Worm (Caenorhabditis elegans) whole organism, L4 larva: ENCODE results near the gene rsef-1.

ENCODE experiments used
- D1046.2 ChIP-seq: fragments of 200-800 bp; sonication (Bioruptor generic); IDR thresholded peaks from 2 replicates; pipeline ENCODE4 v1.3.6; 2022; ENCODE audit warnings: missing genetic modification characterization, missing compliant biosample characterization
- F10B5.3 ChIP-seq: sonication (generic microtip); optimal IDR thresholded peaks from 2 replicates; lab custom pipeline; 2016; ENCODE audit warnings: mild to moderate bottlenecking, missing genetic modification characterization, missing compliant biosample characterization
- F37D6.2 ChIP-seq: sonication (generic microtip); optimal IDR thresholded peaks from 2 replicates; lab custom pipeline; 2016; ENCODE audit warnings: mild to moderate bottlenecking, missing genetic modification characterization, missing compliant biosample characterization
- F49E8.2 ChIP-seq: sonication (generic microtip); optimal IDR thresholded peaks from 2 replicates; lab custom pipeline; 2016; ENCODE audit warnings: missing compliant biosample characterization, mild to moderate bottlenecking, missing genetic modification characterization, borderline replicate concordance
- T26A8.4 ChIP-seq: fragments of 200-800 bp; sonication (Bioruptor generic); IDR thresholded peaks from 2 replicates; pipeline ENCODE4 v1.3.6; 2022; ENCODE audit warnings: missing genetic modification characterization, missing compliant biosample characterization
- Y5F2A.4 ChIP-seq: fragments of 200-800 bp; sonication (Bioruptor generic); optimal IDR thresholded peaks from 2 replicates; lab custom pipeline; 2018; ENCODE audit warnings: mild to moderate bottlenecking, missing genetic modification characterization, missing compliant biosample characterization
- ZK546.5 ChIP-seq, 2 experiments: sonication (generic microtip); optimal IDR thresholded peaks; 2 replicates each; lab custom pipeline; 2017; ENCODE audit warnings: missing biosample characterization in 2 of 2, missing genetic modification characterization in 2 of 2
- ama-1 ChIP-seq: fragments of 150-350 bp; optimal IDR thresholded peaks from 2 replicates; lab custom pipeline; 2014; ENCODE audit warnings: inconsistent platforms, mixed read lengths
- arid-1 ChIP-seq: fragments of 200-800 bp; sonication (Bioruptor generic); conservative IDR thresholded peaks from 2 replicates; pipeline ENCODE4 v1.3.6; 2022; ENCODE audit warnings: missing genetic modification reagents, missing genetic modification characterization, missing compliant biosample characterization
- ceh-20 ChIP-seq: fragments of 200-800 bp; sonication (Bioruptor generic); IDR thresholded peaks from 2 replicates; pipeline ENCODE4 v1.3.6; 2022; ENCODE audit warnings: missing genetic modification reagents, missing genetic modification characterization, missing compliant biosample characterization
- ceh-44 ChIP-seq: fragments of 200-800 bp; sonication (Bioruptor generic); IDR thresholded peaks from 2 replicates; pipeline ENCODE4 v1.3.6; 2022; ENCODE audit warnings: missing genetic modification reagents, missing genetic modification characterization, missing compliant biosample characterization
- ceh-82 ChIP-seq: sonication (generic microtip); optimal IDR thresholded peaks from 2 replicates; lab custom pipeline; 2017; ENCODE audit warnings: missing biosample characterization, missing genetic modification characterization
- ctbp-1 ChIP-seq: fragments of 200-800 bp; sonication (Bioruptor generic); IDR thresholded peaks from 2 replicates; pipeline ENCODE4 v1.3.6; 2022; ENCODE audit warnings: missing genetic modification reagents, missing genetic modification characterization, missing compliant biosample characterization
- daf-12 ChIP-seq: fragments of 150-350 bp; optimal IDR thresholded peaks from 2 replicates; lab custom pipeline; 2014; ENCODE audit warnings: missing biosample characterization, missing genetic modification reagents, missing genetic modification characterization
- daf-16 ChIP-seq, 3 experiments: sonication (generic microtip); optimal IDR thresholded peaks; 2 replicates each; lab custom pipeline; 2016 to 2017; ENCODE audit warnings: missing genetic modification characterization in 3 of 3, missing genetic modification reagents in 3 of 3, mild to moderate bottlenecking in 2 of 3, missing compliant biosample characterization in 2 of 3, missing biosample characterization in 1 of 3, moderate library complexity in 1 of 3
- daf-19 ChIP-seq: fragments of 200-800 bp; sonication (Bioruptor generic); conservative IDR thresholded peaks from 2 replicates; pipeline ENCODE4 v1.3.6; 2022; ENCODE audit warnings: missing genetic modification characterization, missing compliant biosample characterization
- dmd-6 ChIP-seq: fragments of 200-800 bp; sonication (Bioruptor generic); IDR thresholded peaks from 2 replicates; pipeline ENCODE4 v1.3.6; 2022; ENCODE audit warnings: missing genetic modification reagents, missing genetic modification characterization, missing compliant biosample characterization
- dmd-9 ChIP-seq: fragments of 200-800 bp; sonication (Bioruptor generic); IDR thresholded peaks from 2 replicates; pipeline ENCODE4 v1.3.6; 2022; ENCODE audit warnings: missing genetic modification reagents, missing genetic modification characterization, missing compliant biosample characterization
- dpl-1 ChIP-seq: fragments of 150-350 bp; optimal IDR thresholded peaks from 2 replicates; lab custom pipeline; 2014; ENCODE audit warnings: missing biosample characterization, missing genetic modification reagents, missing genetic modification characterization
- duxl-1 ChIP-seq: sonication (generic microtip); optimal IDR thresholded peaks from 2 replicates; lab custom pipeline; 2016; ENCODE audit warnings: mild to moderate bottlenecking, missing genetic modification characterization, moderate library complexity, missing compliant biosample characterization; ENCODE audit not compliant: poor library complexity
- egl-27 ChIP-seq: sonication (generic microtip); optimal IDR thresholded peaks from 3 replicates; lab custom pipeline; 2017; ENCODE audit warnings: missing biosample characterization, missing genetic modification reagents, missing genetic modification characterization
- hlh-30 ChIP-seq: sonication (generic microtip); optimal IDR thresholded peaks from 2 replicates; lab custom pipeline; 2017; ENCODE audit warnings: antibody characterized with exemption, mild to moderate bottlenecking, missing genetic modification characterization, missing compliant biosample characterization; ENCODE audit not compliant: insufficient read depth
- lin-1 ChIP-seq: fragments of 200-800 bp; sonication (Bioruptor generic); IDR thresholded peaks from 2 replicates; pipeline ENCODE4 v1.3.6; 2022; ENCODE audit warnings: missing genetic modification reagents, missing genetic modification characterization, missing compliant biosample characterization
- lin-13 ChIP-seq: fragments of 150-350 bp; optimal IDR thresholded peaks from 2 replicates; lab custom pipeline; 2014; ENCODE audit warnings: missing biosample characterization, missing genetic modification reagents, missing genetic modification characterization
- lin-29 ChIP-seq: fragments of 200-800 bp; sonication (Bioruptor generic); IDR thresholded peaks from 2 replicates; pipeline ENCODE4 v1.3.6; 2022; ENCODE audit warnings: missing genetic modification reagents, missing genetic modification characterization, missing compliant biosample characterization
- lsy-2 ChIP-seq, 2 experiments: fragments of 150-350 bp in 1 of 2; sonication (generic microtip) in 1 of 2; optimal IDR thresholded peaks; 2 replicates each; lab custom pipeline; 2014 to 2017; ENCODE audit warnings: missing biosample characterization in 2 of 2, missing genetic modification characterization in 2 of 2
- mdl-1 ChIP-seq, 2 experiments: fragments of 150-350 bp in 1 of 2; sonication (generic microtip) in 1 of 2; optimal IDR thresholded peaks; 2 replicates each; lab custom pipeline; 2014 to 2017; ENCODE audit warnings: missing biosample characterization in 2 of 2, missing genetic modification characterization in 2 of 2
- mdt-29 ChIP-seq: fragments of 200-800 bp; sonication (Bioruptor generic); IDR thresholded peaks from 2 replicates; pipeline ENCODE4 v1.3.6; 2022; ENCODE audit warnings: missing genetic modification reagents, missing genetic modification characterization, missing compliant biosample characterization
- mep-1 ChIP-seq: fragments of 150-350 bp; sonication (generic microtip); optimal IDR thresholded peaks from 3 replicates; lab custom pipeline; 2014; ENCODE audit warnings: missing biosample characterization, missing genetic modification characterization
- mes-2 ChIP-seq: sonication (generic microtip); optimal IDR thresholded peaks from 2 replicates; lab custom pipeline; 2016; ENCODE audit warnings: missing genotype, mild to moderate bottlenecking, missing genetic modification characterization, missing compliant biosample characterization; ENCODE audit not compliant: poor library complexity, severe bottlenecking
- mxl-2 ChIP-seq: fragments of 200-800 bp; sonication (Bioruptor generic); conservative IDR thresholded peaks from 2 replicates; pipeline ENCODE4 v1.3.6; 2022; ENCODE audit warnings: missing genetic modification reagents, missing genetic modification characterization, missing compliant biosample characterization
- nhr-102 ChIP-seq: sonication (generic microtip); optimal IDR thresholded peaks from 2 replicates; lab custom pipeline; 2016; ENCODE audit warnings: mild to moderate bottlenecking, missing genetic modification characterization, moderate library complexity, missing compliant biosample characterization
- nhr-11 ChIP-seq: fragments of 150-350 bp; optimal IDR thresholded peaks from 2 replicates; lab custom pipeline; 2014; ENCODE audit warnings: missing biosample characterization, missing genetic modification characterization
- nhr-237 ChIP-seq: sonication (generic microtip); optimal IDR thresholded peaks from 2 replicates; lab custom pipeline; 2017; ENCODE audit warnings: missing biosample characterization, missing genetic modification characterization
- nhr-41 ChIP-seq: fragments of 200-800 bp; sonication (Bioruptor generic); IDR thresholded peaks from 2 replicates; pipeline ENCODE4 v1.3.6; 2022; ENCODE audit warnings: missing genetic modification reagents, missing genetic modification characterization, missing compliant biosample characterization
- nhr-42 ChIP-seq: fragments of 200-800 bp; sonication (Bioruptor generic); IDR thresholded peaks from 2 replicates; pipeline ENCODE4 v1.3.6; 2022; ENCODE audit warnings: missing genetic modification characterization, missing compliant biosample characterization
- nhr-48 ChIP-seq: sonication (generic microtip); optimal IDR thresholded peaks from 2 replicates; lab custom pipeline; 2016; ENCODE audit warnings: mild to moderate bottlenecking, missing genetic modification characterization, missing compliant biosample characterization
- nhr-6 ChIP-seq: fragments of 150-350 bp; optimal IDR thresholded peaks from 2 replicates; lab custom pipeline; 2014; ENCODE audit warnings: missing biosample characterization, missing genetic modification characterization
- nhr-76 ChIP-seq: fragments of 150-350 bp; optimal IDR thresholded peaks from 2 replicates; lab custom pipeline; 2014; ENCODE audit warnings: missing biosample characterization, missing genetic modification characterization
- nhr-77 ChIP-seq: fragments of 150-350 bp; optimal IDR thresholded peaks from 2 replicates; lab custom pipeline; 2014; ENCODE audit warnings: missing biosample characterization, missing genetic modification characterization
- rbr-2 ChIP-seq: sonication (generic microtip); optimal IDR thresholded peaks from 2 replicates; lab custom pipeline; 2016; ENCODE audit warnings: missing genotype, missing genetic modification characterization, missing compliant biosample characterization
- sdz-12 ChIP-seq: fragments of 200-800 bp; sonication (Bioruptor generic); optimal IDR thresholded peaks from 2 replicates; lab custom pipeline; 2018; ENCODE audit warnings: mild to moderate bottlenecking, missing genetic modification characterization, missing compliant biosample characterization
- set-16 ChIP-seq: fragments of 200-800 bp; sonication (Bioruptor generic); IDR thresholded peaks from 2 replicates; pipeline ENCODE4 v1.3.6; 2022; ENCODE audit warnings: missing genetic modification reagents, missing genetic modification characterization, missing compliant biosample characterization
- spr-1 ChIP-seq: sonication (generic microtip); optimal IDR thresholded peaks from 2 replicates; lab custom pipeline; 2016; ENCODE audit warnings: mild to moderate bottlenecking, missing genetic modification characterization, missing compliant biosample characterization
- spr-3 ChIP-seq: fragments of 200-800 bp; sonication (Bioruptor generic); optimal IDR thresholded peaks from 2 replicates; lab custom pipeline; 2018; ENCODE audit warnings: mild to moderate bottlenecking, missing genetic modification characterization, missing compliant biosample characterization
- unc-39 ChIP-seq: sonication (generic microtip); optimal IDR thresholded peaks from 2 replicates; lab custom pipeline; 2017; ENCODE audit warnings: missing biosample characterization, missing genetic modification characterization
- zfp-3 ChIP-seq: fragments of 200-800 bp; sonication (Bioruptor generic); conservative IDR thresholded peaks from 2 replicates; pipeline ENCODE4 v1.3.6; 2022; ENCODE audit warnings: missing genetic modification reagents, missing genetic modification characterization, missing compliant biosample characterization
- ztf-11 ChIP-seq: fragments of 150-350 bp; optimal IDR thresholded peaks from 2 replicates; lab custom pipeline; 2014; ENCODE audit warnings: missing biosample characterization, missing genetic modification characterization
- ztf-7 ChIP-seq: fragments of 150-350 bp; optimal IDR thresholded peaks from 2 replicates; lab custom pipeline; 2014; ENCODE audit warnings: missing biosample characterization, missing genetic modification characterization

rsef-1 gene

ce11 chrX:3101562-3101961 lies 42.4 kb upstream of the rsef-1 start (continued):
- TF ChIP-seq daf-12 (tag; lab: Kevin White, UChicago) (no peak), ztf-11 (no peak), nhr-6 (peak; percentile 67)
- TF ChIP-seq, all 104 proteins: peak for 12

- TF ChIP-seq nhr-6 (peak; percentile 73), nhr-77 (tag; lab: Kevin White, UChicago) (peak; percentile 83), mdl-1 (tag; optimal IDR thresholded peaks at IDR 0.05; lab: Kevin White, UChicago) (peak; percentile 11 to 66), duxl-1 (tag; lab: Kevin White, UChicago) (peak; percentile 85), lin-1 (peak; percentile 35; the same call in 1 of the 2 replicates), D1046.2 (no peak), dmd-9 (GFP tag; lab: Robert Waterston, UW) (peak; percentile 51; the same call in 1 of the 2 replicates), lin-29 (GFP tag; lab: Robert Waterston, UW) (peak; percentile 53; the same call in 1 of the 2 replicates), mdt-29 (no peak), nhr-11 (tag; lab: Kevin White, UChicago) (peak; percentile 49), nhr-42 (peak; percentile 63; the same call in 1 of the 2 replicates), zfp-3 (GFP tag; lab: Robert Waterston, UW) (peak; percentile 68), nhr-76 (tag; lab: Kevin White, UChicago) (no peak), dmd-6 (GFP tag; lab: Robert Waterston, UW) (peak; percentile 80), rbr-2 (peak; percentile 88), ama-1 (lab: Kevin White, UChicago) (peak; percentile 15), T26A8.4 (GFP tag; lab: Robert Waterston, UW) (peak; percentile 85), mes-2 (tag; lab: Kevin White, UChicago) (peak; percentile 93), ctbp-1 (GFP tag; lab: Robert Waterston, UW) (0 out of 2 replicates have a peak, but pooled peaks have one; percentile 17), mxl-2 (no peak), ZK546.5 (tag; optimal IDR thresholded peaks at IDR 0.05; lab: Kevin White, UChicago) (no peak), F37D6.2 (tag; lab: Kevin White, UChicago) (peak; percentile 68), daf-19 (GFP tag; lab: Robert Waterston, UW) (peak; percentile 75; the same call in 1 of the 2 replicates), nhr-41 (GFP tag; lab: Robert Waterston, UW) (no peak), hlh-30 (tag; lab: Kevin White, UChicago) (peak; percentile 88), ceh-20 (GFP tag; lab: Robert Waterston, UW) (0 out of 2 replicates have a peak, but pooled peaks have one; percentile 54), ztf-7 (tag; lab: Kevin White, UChicago) (peak; percentile 75), ceh-44 (GFP tag; lab: Robert Waterston, UW) (no peak), nhr-237 (tag; lab: Kevin White, UChicago) (no peak), mep-1 (tag; lab: Kevin White, UChicago) (peak; percentile 94), spr-1 (tag; lab: Kevin White, UChicago) (peak; percentile 80), nhr-48 (tag; lab: Kevin White, UChicago) (peak; percentile 79), sdz-12 (no peak), lin-13 (peak; percentile 84), unc-39 (no peak), arid-1 (peak; percentile 80), lsy-2 (tag; optimal IDR thresholded peaks at IDR 0.05; lab: Kevin White, UChicago) (peak in 1 of 2 experiments; percentile 92), egl-27 (tag; lab: Kevin White, UChicago) (no peak), set-16 (no peak), spr-3 (GFP tag; lab: Kevin White, UChicago) (peak; percentile 42), nhr-102 (tag; lab: Kevin White, UChicago) (peak; percentile 93), ceh-82 (no peak), F49E8.2 (tag; lab: Kevin White, UChicago) (no peak), Y5F2A.4 (GFP tag; lab: Kevin White, UChicago) (no peak), daf-16 (GFP tag; optimal IDR thresholded peaks at IDR 0.05; lab: Kevin White, UChicago) (peak; percentile 47 to 58), daf-16 (tag; optimal IDR thresholded peaks at IDR 0.05; lab: Kevin White, UChicago) (peak; percentile 83), dpl-1 (GFP tag; lab: Kevin White, UChicago) (peak; percentile 74), F10B5.3 (tag; lab: Kevin White, UChicago) (peak; percentile 73)
Measured at ce11 chrX:3099832-3100231, 40.6 kb upstream of the rsef-1 start, which contains the start of gene sec-3. Gene sec-3, minus strand, starts transcription at chrX:3099852.
